Fruit fly (Drosophila melanogaster): Measurements from ENCODE around the gene rhea.

Gene rhea

DNA sequence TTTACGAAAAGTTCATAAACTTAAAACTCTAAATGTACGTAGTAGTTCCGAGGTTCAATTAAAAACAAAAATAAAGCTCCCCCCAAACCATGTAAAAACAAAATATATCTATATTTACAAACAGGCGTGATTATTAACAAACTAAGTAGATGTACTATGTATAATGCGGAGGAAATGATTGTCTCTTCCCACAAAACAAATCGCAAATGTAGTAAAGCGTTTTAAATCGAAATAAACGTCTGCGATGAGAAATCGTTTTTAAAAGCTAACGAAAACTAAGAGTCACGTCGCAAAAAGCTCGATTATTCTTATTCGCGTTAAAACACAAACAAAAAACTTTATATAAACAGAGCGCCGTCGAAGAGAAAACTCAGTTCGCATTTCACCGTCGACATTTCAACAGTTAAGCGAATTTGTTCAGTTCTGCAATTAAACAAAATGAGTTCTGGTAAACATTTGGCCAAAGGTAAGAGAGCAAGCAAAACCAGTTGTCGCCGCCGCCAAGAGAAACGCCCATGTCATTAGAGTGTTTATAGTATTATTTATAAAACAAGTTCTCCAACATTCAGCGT is 26.2 kb upstream of the rhea start, which contains the start of gene GstO3 (continued):
- peak; percentile 59 for TF ChIP-seq CG6854 (GFP tag; optimal IDR thresholded peaks at IDR 0.05)
- no peak for TF ChIP-seq Met (GFP tag; optimal IDR thresholded peaks at IDR 0.05)

dm6 chr3L:8519232-8519631 is 25.6 kb upstream of the rhea start:
- peak; percentile 20 for TF ChIP-seq esn (GFP tag; optimal IDR thresholded peaks at IDR 0.05)
- TF ChIP-seq Eip78C (GFP tag): peak; percentile 31
- TF ChIP-seq fkh (GFP tag; optimal IDR thresholded peaks at IDR 0.05): peak; percentile 70
- no peak for TF ChIP-seq CG10631 (GFP tag; optimal IDR thresholded peaks at IDR 0.05)

- TF ChIP-seq CG6276 (GFP tag; optimal IDR thresholded peaks at IDR 0.05): no peak
- TF ChIP-seq ss (GFP tag; optimal IDR thresholded peaks at IDR 0.05): no peak
- TF ChIP-seq Hr4 (GFP tag; optimal IDR thresholded peaks at IDR 0.05): no peak
- TF ChIP-seq CG11762 (GFP tag; optimal IDR thresholded peaks at IDR 0.05; ENCODE audit: insufficient read depth): no peak
- TF ChIP-seq CG10669 (GFP tag; optimal IDR thresholded peaks at IDR 0.05): no peak
- TF ChIP-seq CG8119 (GFP tag; IDR thresholded peaks at IDR 0.05): no peak
- TF ChIP-seq CG34406 (GFP tag; optimal IDR thresholded peaks at IDR 0.05): no peak
- no peak for TF ChIP-seq Eip93F (GFP tag; optimal IDR thresholded peaks at IDR 0.05)
- TF ChIP-seq CG9139 (GFP tag; optimal IDR thresholded peaks at IDR 0.05): no peak
- TF ChIP-seq CG1621 (tag; optimal IDR thresholded peaks at IDR 0.05): no peak
- no peak for TF ChIP-seq CG8319 (GFP tag; optimal IDR thresholded peaks at IDR 0.05)
- no peak for TF ChIP-seq Lpt (GFP tag; optimal IDR thresholded peaks at IDR 0.05)
- TF ChIP-seq salr (GFP tag; optimal IDR thresholded peaks at IDR 0.05): no peak
- TF ChIP-seq achi (GFP tag; optimal IDR thresholded peaks at IDR 0.05): no peak
- no peak for TF ChIP-seq svp (GFP tag)
- TF ChIP-seq Eip75B (GFP tag; optimal IDR thresholded peaks at IDR 0.05): no peak
Measured at dm6 chr3L:8520252-8520651, 24.5 kb upstream of the rhea start, which contains the start of gene se. Gene se, plus strand, starts transcription at chr3L:8520552.

DNA sequence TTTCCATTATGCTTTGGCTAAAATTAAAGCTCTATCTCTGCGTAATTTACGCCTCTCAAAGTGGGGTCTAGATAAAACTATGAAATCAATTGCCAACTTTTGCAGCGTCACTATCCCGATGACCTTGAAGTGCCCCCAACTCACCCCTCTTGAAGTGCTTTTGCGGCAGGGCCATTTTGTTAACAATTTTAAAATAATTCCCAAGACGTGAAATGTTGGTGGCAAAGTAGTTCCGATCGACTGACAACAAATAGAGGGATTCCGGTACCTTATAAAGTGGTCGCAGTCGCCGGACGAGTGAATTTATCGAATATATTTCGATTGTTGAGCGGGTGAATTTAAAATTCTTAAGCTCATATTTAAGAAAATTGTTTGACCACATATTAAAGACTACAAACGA is 21.5 kb upstream of the rhea start, which contains the start of gene GstO2:
GstO2 (minus strand) TSS at position 245 of the 400 bp plus-strand sequence.
- no peak for TF ChIP-seq Smox (GFP tag; optimal IDR thresholded peaks at IDR 0.05)
- peak; percentile 89 for TF ChIP-seq CG1621 (tag; optimal IDR thresholded peaks at IDR 0.05)
- peak; percentile 0 for TF ChIP-seq esn (GFP tag; optimal IDR thresholded peaks at IDR 0.05)

DNA sequence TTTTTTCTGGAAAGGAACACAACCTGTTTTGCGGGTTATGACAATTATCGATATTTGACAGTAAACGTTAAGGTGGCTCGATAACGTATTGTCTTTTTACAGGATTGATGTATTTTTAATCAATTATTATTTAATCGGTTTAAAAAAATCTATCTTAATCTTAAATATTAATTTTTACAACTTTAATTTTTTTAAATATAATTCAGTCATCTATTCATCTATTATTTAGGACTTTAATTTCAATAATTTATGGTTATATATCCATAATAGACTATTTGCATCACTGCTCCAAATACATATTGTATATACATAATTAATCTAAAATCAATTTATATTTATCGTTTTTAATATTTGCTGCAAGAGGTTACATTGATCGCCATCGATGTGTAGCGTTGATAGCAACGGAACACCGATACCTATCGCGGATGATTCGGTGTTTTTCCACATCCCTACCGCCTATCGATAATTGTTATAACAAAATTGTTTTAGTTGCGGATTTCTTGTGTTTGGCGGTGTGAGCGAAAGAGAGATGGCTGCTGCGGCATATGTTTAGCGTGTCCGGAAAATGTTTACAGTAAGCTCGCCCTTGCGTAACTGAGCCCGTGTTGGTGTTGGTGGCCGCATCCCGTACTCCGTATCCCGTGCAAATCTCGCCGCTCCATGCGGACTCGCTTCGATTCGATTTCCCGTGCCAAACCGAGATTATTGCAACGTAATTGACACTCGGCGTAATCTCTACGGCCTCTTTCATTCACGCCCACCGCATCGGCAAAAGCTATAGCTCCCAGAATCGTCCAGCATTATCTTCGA is 19.8 kb upstream of the rhea start, which contains the start of the genes GstO1 and foi:
GstO1 (minus strand) TSS at position 51 of the 810 bp plus-strand sequence.
foi (plus strand) TSS at position 429 of the 810 bp plus-strand sequence.
- TF ChIP-seq CG32006 (GFP tag; optimal IDR thresholded peaks at IDR 0.05): peak; percentile 38
- TF ChIP-seq CG31627 (GFP tag; optimal IDR thresholded peaks at IDR 0.05): peak; percentile 30
- peak; percentile 7 for TF ChIP-seq Hr39 (GFP tag; optimal IDR thresholded peaks at IDR 0.05)
- TF ChIP-seq CG15336 (GFP tag; IDR thresholded peaks at IDR 0.05): 0 out of 2 replicates have a peak, but pooled peaks have one; percentile 10
- TF ChIP-seq dac (GFP tag; optimal IDR thresholded peaks at IDR 0.05): no peak
- TF ChIP-seq Eip78C (GFP tag): peak; percentile 45
- TF ChIP-seq achi (GFP tag; optimal IDR thresholded peaks at IDR 0.05): peak; percentile 58
- peak in 1 of 2 experiments; percentile 37 for TF ChIP-seq salr (GFP tag; optimal IDR thresholded peaks at IDR 0.05)
- TF ChIP-seq CG10669 (GFP tag; optimal IDR thresholded peaks at IDR 0.05): peak; percentile 14
- peak; percentile 33 for TF ChIP-seq CG3032 (tag; optimal IDR thresholded peaks at IDR 0.05)
- peak; percentile 22 for TF ChIP-seq pdm3 (GFP tag; optimal IDR thresholded peaks at IDR 0.05)
- peak; percentile 82 for TF ChIP-seq svp (GFP tag)
- TF ChIP-seq CG3919 (GFP tag; optimal IDR thresholded peaks at IDR 0.05): no peak
- TF ChIP-seq CG6792 (GFP tag; optimal IDR thresholded peaks at IDR 0.05): peak; percentile 19
- peak; percentile 9 for TF ChIP-seq acj6 (GFP tag; optimal IDR thresholded peaks at IDR 0.05)
- TF ChIP-seq vri (GFP tag; optimal IDR thresholded peaks at IDR 0.05): peak; percentile 67
- TF ChIP-seq Eip93F (GFP tag; optimal IDR thresholded peaks at IDR 0.05): no peak
- TF ChIP-seq esn (GFP tag; optimal IDR thresholded peaks at IDR 0.05): peak; percentile 48
- TF ChIP-seq CG8632 (GFP tag; optimal IDR thresholded peaks at IDR 0.05): peak; percentile 10
- TF ChIP-seq CG11762 (GFP tag; optimal IDR thresholded peaks at IDR 0.05; ENCODE audit: insufficient read depth): no peak
- TF ChIP-seq Ets96B (tag; optimal IDR thresholded peaks at IDR 0.05): peak; percentile 16
- peak; percentile 40 for TF ChIP-seq topi (GFP tag; optimal IDR thresholded peaks at IDR 0.05)
- TF ChIP-seq eg (GFP tag; IDR thresholded peaks at IDR 0.05): no peak
- TF ChIP-seq dsx (GFP tag; optimal IDR thresholded peaks at IDR 0.05; ENCODE audit: poor library complexity, severe bottlenecking): peak; percentile 39
- TF ChIP-seq lz (GFP tag; optimal IDR thresholded peaks at IDR 0.05): peak; percentile 23
- TF ChIP-seq CG1621 (tag; optimal IDR thresholded peaks at IDR 0.05): peak; percentile 82
- peak; percentile 19 for TF ChIP-seq CG34406 (GFP tag; optimal IDR thresholded peaks at IDR 0.05)
